Worm (Caenorhabditis elegans): ENCODE measurements around the gene srh-56.

ce11 chrV:2803258-2803657 lies 31.6 kb downstream of the srh-56 start:
- TF ChIP-seq vab-7 (GFP tag; IDR thresholded peaks at IDR 0.05) (no peak), egl-27 (tag; optimal IDR thresholded peaks at IDR 0.05) (no peak), ztf-7 (tag; optimal IDR thresholded peaks at IDR 0.05) (no peak), tra-1 (GFP tag; IDR thresholded peaks at IDR 0.05) (no peak), aha-1 (tag) (no peak), lin-13 (GFP tag; optimal IDR thresholded peaks at IDR 0.05) (no peak), nhr-11 (tag; optimal IDR thresholded peaks at IDR 0.05) (no peak), nhr-76 (tag; optimal IDR thresholded peaks at IDR 0.05) (no peak)

Data from whole organism, L4 larva.